Fruit fly (Drosophila melanogaster): Measurements from ENCODE around the gene CG13078.

CG13078 gene

DNA sequence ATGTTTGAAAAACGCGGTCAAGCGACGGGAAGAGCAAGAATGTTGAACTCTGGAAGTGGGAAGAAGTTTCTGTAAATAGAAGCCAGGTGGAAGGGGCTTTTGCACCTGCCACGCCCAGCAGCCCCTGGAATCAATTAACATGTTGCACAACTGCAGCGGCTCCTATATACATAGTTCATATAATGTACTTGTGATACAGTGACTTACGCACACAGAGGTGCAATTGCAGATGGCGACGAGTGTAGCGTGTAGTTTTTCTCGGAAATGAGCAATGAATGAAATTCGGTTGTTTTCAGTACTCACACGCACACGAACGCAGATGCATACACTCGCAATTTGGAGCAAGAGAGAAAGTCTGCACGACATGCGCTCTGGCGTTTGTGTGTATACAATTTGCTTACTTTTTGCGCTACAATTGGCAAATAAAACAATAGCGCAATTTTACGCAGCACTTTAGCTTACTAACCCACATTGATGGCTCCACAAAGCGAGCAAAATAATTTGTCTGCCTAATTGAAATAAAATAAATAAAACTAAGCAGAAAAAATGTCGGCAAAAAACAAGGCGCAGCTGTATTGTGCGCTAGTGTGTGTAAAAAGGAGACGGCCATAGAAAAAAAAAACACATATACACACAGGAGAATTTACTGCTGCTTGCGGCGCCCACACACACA lies 12.7 kb downstream of the CG13078 start (continued):
- no peak for TF ChIP-seq pdm3 (GFP tag; optimal IDR thresholded peaks at IDR 0.05)
- no peak for TF ChIP-seq vri (GFP tag; optimal IDR thresholded peaks at IDR 0.05)
- TF ChIP-seq CG32006 (GFP tag; optimal IDR thresholded peaks at IDR 0.05) = peak; percentile 20
- TF ChIP-seq Ets96B (tag; optimal IDR thresholded peaks at IDR 0.05) = no peak
- TF ChIP-seq CG34406 (GFP tag; optimal IDR thresholded peaks at IDR 0.05) = no peak
- TF ChIP-seq Eip75B (GFP tag; optimal IDR thresholded peaks at IDR 0.05) = peak; percentile 22
- peak; percentile 87 for TF ChIP-seq Eip78C (GFP tag)
- no peak for TF ChIP-seq Ets21C (GFP tag; optimal IDR thresholded peaks at IDR 0.05)
- no peak for TF ChIP-seq CG3032 (tag; optimal IDR thresholded peaks at IDR 0.05)
- no peak for TF ChIP-seq Hr39 (GFP tag; optimal IDR thresholded peaks at IDR 0.05)
- TF ChIP-seq CG4318 (GFP tag; optimal IDR thresholded peaks at IDR 0.05) = no peak
- TF ChIP-seq Eip93F (GFP tag; optimal IDR thresholded peaks at IDR 0.05) = no peak

DNA sequence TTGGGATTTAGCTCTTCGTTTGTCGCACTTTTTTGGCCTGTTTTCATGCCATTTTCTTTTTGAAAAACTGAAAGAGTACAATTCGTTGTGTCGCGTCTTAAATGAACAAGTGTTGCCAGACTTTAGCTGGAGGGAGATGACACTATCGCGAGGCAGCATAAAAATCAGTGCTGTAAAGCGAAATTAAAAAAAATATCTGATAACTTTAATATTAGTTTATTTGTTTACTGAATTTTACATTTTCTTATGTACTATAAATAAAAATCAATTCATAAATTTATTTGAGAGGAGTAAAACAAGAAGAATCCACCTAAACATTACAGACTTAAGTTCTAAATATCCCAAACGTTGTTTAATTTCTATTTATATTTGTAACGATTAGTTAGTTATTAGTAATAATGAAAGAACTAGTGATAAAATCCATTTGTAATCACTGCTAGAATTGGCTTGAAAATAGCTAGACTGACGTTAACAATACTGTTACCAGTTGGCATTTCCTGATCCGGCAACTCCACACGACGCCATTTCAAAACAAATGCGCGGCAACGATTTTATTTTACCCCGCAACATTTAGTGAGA lies 13.5 kb downstream of the CG13078 start, which contains the start of the genes spi and msb1l:
spi (minus strand) TSS at position 129 of the 579 bp plus-strand sequence.
msb1l (plus strand) TSS at position 515 of the 579 bp plus-strand sequence.
- TF ChIP-seq CG8319 (GFP tag; optimal IDR thresholded peaks at IDR 0.05) = peak; percentile 16
- TF ChIP-seq svp (GFP tag) = no peak
- no peak for TF ChIP-seq CG6163 (GFP tag; IDR thresholded peaks at IDR 0.05)
- peak; percentile 25 for TF ChIP-seq Met (GFP tag; optimal IDR thresholded peaks at IDR 0.05)
- TF ChIP-seq Sox14 (GFP tag; optimal IDR thresholded peaks at IDR 0.05) = peak; percentile 1
- TF ChIP-seq CG3919 (GFP tag; optimal IDR thresholded peaks at IDR 0.05) = peak; percentile 15
- TF ChIP-seq pdm3 (GFP tag; optimal IDR thresholded peaks at IDR 0.05) = peak; percentile 42
- no peak for TF ChIP-seq CG32006 (GFP tag; optimal IDR thresholded peaks at IDR 0.05)
- peak; percentile 14 for TF ChIP-seq Blimp-1 (GFP tag; optimal IDR thresholded peaks at IDR 0.05)
- TF ChIP-seq CG6808 (GFP tag; optimal IDR thresholded peaks at IDR 0.05) = no peak
- TF ChIP-seq CG6792 (GFP tag; optimal IDR thresholded peaks at IDR 0.05) = no peak
- TF ChIP-seq CG4318 (GFP tag; optimal IDR thresholded peaks at IDR 0.05) = no peak
- TF ChIP-seq net (GFP tag; optimal IDR thresholded peaks at IDR 0.05) = no peak
- TF ChIP-seq Eip93F (GFP tag; optimal IDR thresholded peaks at IDR 0.05) = no peak
- TF ChIP-seq CG8119 (GFP tag; IDR thresholded peaks at IDR 0.05) = no peak
- 0 out of 3 replicates have a peak, but pooled peaks have one; percentile 2 for TF ChIP-seq eg (GFP tag; IDR thresholded peaks at IDR 0.05)
- no peak for TF ChIP-seq CG7368 (GFP tag; optimal IDR thresholded peaks at IDR 0.05)
- TF ChIP-seq spab (GFP tag; optimal IDR thresholded peaks at IDR 0.05) = no peak
- peak; percentile 5 for TF ChIP-seq CG11902 (GFP tag; optimal IDR thresholded peaks at IDR 0.05)
- peak; percentile 12 for TF ChIP-seq topi (GFP tag; optimal IDR thresholded peaks at IDR 0.05)
- peak; percentile 21 for TF ChIP-seq Sox15 (GFP tag; optimal IDR thresholded peaks at IDR 0.05)
- TF ChIP-seq CG10631 (GFP tag; optimal IDR thresholded peaks at IDR 0.05) = peak; percentile 66
- no peak for TF ChIP-seq salr (GFP tag; optimal IDR thresholded peaks at IDR 0.05)
- TF ChIP-seq ss (GFP tag; optimal IDR thresholded peaks at IDR 0.05) = no peak
- TF ChIP-seq Sox102F (GFP tag; optimal IDR thresholded peaks at IDR 0.05) = no peak
- TF ChIP-seq fd59A (GFP tag; optimal IDR thresholded peaks at IDR 0.05) = no peak
- TF ChIP-seq lz (GFP tag; optimal IDR thresholded peaks at IDR 0.05) = peak; percentile 33
- no peak for TF ChIP-seq dsx (GFP tag; optimal IDR thresholded peaks at IDR 0.05; ENCODE audit: poor library complexity, severe bottlenecking)
- no peak for TF ChIP-seq Lpt (GFP tag; optimal IDR thresholded peaks at IDR 0.05)
- no peak for TF ChIP-seq CG34406 (GFP tag; optimal IDR thresholded peaks at IDR 0.05)
- no peak for TF ChIP-seq Gug (GFP tag; IDR thresholded peaks at IDR 0.05)
- no peak for TF ChIP-seq vri (GFP tag; optimal IDR thresholded peaks at IDR 0.05)
- peak; percentile 57 for TF ChIP-seq CG3032 (tag; optimal IDR thresholded peaks at IDR 0.05)
- no peak for TF ChIP-seq CG6276 (GFP tag; optimal IDR thresholded peaks at IDR 0.05)
- no peak for TF ChIP-seq CG16779 (tag; optimal IDR thresholded peaks at IDR 0.05)
- no peak for TF ChIP-seq fd85E (GFP tag; optimal IDR thresholded peaks at IDR 0.05)
- TF ChIP-seq CG31627 (GFP tag; optimal IDR thresholded peaks at IDR 0.05) = peak; percentile 12
- no peak for TF ChIP-seq fkh (GFP tag; optimal IDR thresholded peaks at IDR 0.05)
- no peak for TF ChIP-seq Hr38 (GFP tag; optimal IDR thresholded peaks at IDR 0.05)
- peak; percentile 27 for TF ChIP-seq Hr4 (GFP tag; optimal IDR thresholded peaks at IDR 0.05)
- TF ChIP-seq CG11294 (GFP tag; IDR thresholded peaks at IDR 0.05) = no peak
- TF ChIP-seq CG8632 (GFP tag; optimal IDR thresholded peaks at IDR 0.05) = no peak
- TF ChIP-seq achi (GFP tag; optimal IDR thresholded peaks at IDR 0.05) = peak; percentile 12
- peak; percentile 9 for TF ChIP-seq Hr39 (GFP tag; optimal IDR thresholded peaks at IDR 0.05)

Data from whole organism, prepupa.